Fruit fly (Drosophila melanogaster) S2 (cell line): ENCODE results near the gene kra.

Experiments
- CG8478 ChIP-seq: fragments of >200 bp; optimal IDR thresholded peaks from 2 replicates; lab custom pipeline; 2018
- CTCF ChIP-seq, 2 experiments: fragments of >200 bp; optimal IDR thresholded peaks; 2 replicates each; lab custom pipeline; 2018

dm6 chr3R:5591398-5591853 lies 9.5 kb downstream of the kra start, which contains the start of the genes noi and Vha26:
- TF ChIP-seq CTCF (optimal IDR thresholded peaks at IDR 0.05; lab: Kevin White, UChicago) (no peak), CG8478 (lab: Kevin White, UChicago) (no peak)
